Worm (Caenorhabditis elegans): ENCODE data around the gene Y39B6A.13.

Gene Y39B6A.13

ce11 chrV:19142595-19142994 lies 23.4 kb upstream of the Y39B6A.13 start:
- TF ChIP-seq sdc-2 (tag; optimal IDR thresholded peaks at IDR 0.05) (no peak), ceh-34 (tag; optimal IDR thresholded peaks at IDR 0.05) (peak; percentile 15), C08G9.2 (tag; optimal IDR thresholded peaks at IDR 0.05) (peak; percentile 12), gmeb-2 (tag; optimal IDR thresholded peaks at IDR 0.05) (peak; percentile 10)

- TF ChIP-seq fax-1 (tag; optimal IDR thresholded peaks at IDR 0.05) = no peak
- no peak for TF ChIP-seq sdc-2 (tag; optimal IDR thresholded peaks at IDR 0.05)
- TF ChIP-seq elt-2 (tag; optimal IDR thresholded peaks at IDR 0.05) = no peak
- no peak for TF ChIP-seq ceh-19 (GFP tag; optimal IDR thresholded peaks at IDR 0.05)
- no peak for TF ChIP-seq C08G9.2 (tag; optimal IDR thresholded peaks at IDR 0.05)
- TF ChIP-seq hlh-6 (tag; optimal IDR thresholded peaks at IDR 0.05) = no peak
- TF ChIP-seq pax-1 (tag; optimal IDR thresholded peaks at IDR 0.05) = no peak
- TF ChIP-seq ama-1 (optimal IDR thresholded peaks at IDR 0.05) = no peak
- no peak for TF ChIP-seq nfya-1 (tag; optimal IDR thresholded peaks at IDR 0.05)
- TF ChIP-seq ceh-22 (tag; optimal IDR thresholded peaks at IDR 0.05) = no peak
- no peak for TF ChIP-seq ceh-34 (tag; optimal IDR thresholded peaks at IDR 0.05)
- no peak for TF ChIP-seq ahr-1 (tag; optimal IDR thresholded peaks at IDR 0.05)
- TF ChIP-seq ceh-31 (tag; optimal IDR thresholded peaks at IDR 0.05) = no peak
- no peak for TF ChIP-seq hlh-30 (tag; optimal IDR thresholded peaks at IDR 0.05; ENCODE audit: insufficient read depth)
- TF ChIP-seq rnt-1 (tag; optimal IDR thresholded peaks at IDR 0.05) = no peak
- no peak for TF ChIP-seq Y22D7AL.16 (tag; optimal IDR thresholded peaks at IDR 0.05)
- TF ChIP-seq fkh-10 (GFP tag; optimal IDR thresholded peaks at IDR 0.05) = no peak
- TF ChIP-seq che-1 (tag; optimal IDR thresholded peaks at IDR 0.05) = no peak
- TF ChIP-seq C38D4.7 (GFP tag; optimal IDR thresholded peaks at IDR 0.05) = no peak
- TF ChIP-seq pqm-1 (tag; optimal IDR thresholded peaks at IDR 0.05) = no peak
Measured at ce11 chrV:19140495-19140894, 21.3 kb upstream of the Y39B6A.13 start, which contains the start of gene cpg-23. Gene cpg-23, plus strand, starts transcription at chrV:19140795.

ce11 chrV:19136206-19136605 lies 17.0 kb upstream of the Y39B6A.13 start, which contains the start of gene Y39B6A.9:
Gene Y39B6A.9, plus strand, starts transcription at chrV:19136506.
- TF ChIP-seq sox-4 (tag; optimal IDR thresholded peaks at IDR 0.05) = no peak
- TF ChIP-seq nfya-1 (tag; optimal IDR thresholded peaks at IDR 0.05) = no peak
- TF ChIP-seq tbx-7 (tag; optimal IDR thresholded peaks at IDR 0.05) = no peak
- no peak for TF ChIP-seq hlh-30 (tag; optimal IDR thresholded peaks at IDR 0.05; ENCODE audit: insufficient read depth)
- no peak for TF ChIP-seq mec-3 (tag; optimal IDR thresholded peaks at IDR 0.05; ENCODE audit: borderline replicate concordance)
- TF ChIP-seq ahr-1 (tag; optimal IDR thresholded peaks at IDR 0.05) = no peak
- TF ChIP-seq ceh-18 (tag; optimal IDR thresholded peaks at IDR 0.05) = no peak
- TF ChIP-seq ceh-48 (tag; optimal IDR thresholded peaks at IDR 0.05) = no peak
- no peak for TF ChIP-seq ceh-9 (tag; optimal IDR thresholded peaks at IDR 0.05)
- TF ChIP-seq ceh-19 (GFP tag; optimal IDR thresholded peaks at IDR 0.05) = no peak
- TF ChIP-seq gmeb-2 (tag; optimal IDR thresholded peaks at IDR 0.05) = no peak
- no peak for TF ChIP-seq elt-2 (tag; optimal IDR thresholded peaks at IDR 0.05)
- TF ChIP-seq pha-2 (tag; optimal IDR thresholded peaks at IDR 0.05) = no peak
- no peak for TF ChIP-seq hlh-13 (GFP tag; optimal IDR thresholded peaks at IDR 0.05)
- no peak for TF ChIP-seq unc-86 (tag; optimal IDR thresholded peaks at IDR 0.05)
- TF ChIP-seq pqm-1 (tag; optimal IDR thresholded peaks at IDR 0.05) = no peak
- TF ChIP-seq C38D4.7 (GFP tag; optimal IDR thresholded peaks at IDR 0.05) = no peak
- no peak for TF ChIP-seq C08G9.2 (tag; optimal IDR thresholded peaks at IDR 0.05)

- TF ChIP-seq sox-2 (GFP tag; IDR thresholded peaks at IDR 0.05) = no peak
Measured at ce11 chrV:19133507-19133906, 14.3 kb upstream of the Y39B6A.13 start, which contains the start of gene Y39B6A.10. Gene Y39B6A.10, minus strand, starts transcription at chrV:19133607.

ce11 chrV:19131848-19132401 lies 12.7 kb upstream of the Y39B6A.13 start:
- TF ChIP-seq ceh-30 (tag; optimal IDR thresholded peaks at IDR 0.05) = no peak
- no peak for TF ChIP-seq npax-4 (tag; optimal IDR thresholded peaks at IDR 0.05)
- no peak for TF ChIP-seq pat-9 (tag; optimal IDR thresholded peaks at IDR 0.05)
- TF ChIP-seq hlh-13 (GFP tag; optimal IDR thresholded peaks at IDR 0.05) = no peak
- TF ChIP-seq ceh-48 (tag; optimal IDR thresholded peaks at IDR 0.05) = peak; percentile 24
